Comparison of ENCODE assay signal across 7 worm cellular contexts in the genomic region with DNA sequence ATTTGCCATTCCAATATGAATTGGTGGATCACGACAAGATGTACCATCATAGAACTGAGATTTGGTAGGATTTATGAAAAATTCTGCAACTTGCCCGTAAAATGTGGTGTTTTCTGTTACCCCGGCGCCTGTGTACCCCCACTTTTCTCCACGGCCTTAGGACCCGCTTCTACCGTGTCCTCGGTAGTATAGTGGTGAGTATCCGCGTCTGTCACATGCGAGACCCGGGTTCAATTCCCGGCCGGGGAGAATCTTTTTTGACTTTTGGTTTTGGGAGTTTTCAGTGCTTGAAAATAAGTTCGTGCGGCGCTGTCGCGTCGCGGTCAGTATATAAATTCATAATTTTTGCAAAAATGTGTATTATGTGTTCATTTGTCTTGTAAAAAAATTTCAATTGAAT.
TF ChIP-seq lines count a peak whose summit lies in the region.

No protein-coding gene starts in this region.

TF ChIP-seq in whole organism, L1 larva, 84 proteins besides CTCF, POLR2A, EP300 and RAD21:
- no peak for TF ChIP-seq nhr-12 (tag; optimal IDR thresholded peaks at IDR 0.05; lab: Kevin White, UChicago)
- TF ChIP-seq zag-1 (tag; optimal IDR thresholded peaks at IDR 0.05; lab: Kevin White, UChicago) = no peak
- peak; percentile 29 for TF ChIP-seq nhr-85 (tag; lab: Kevin White, UChicago)
- TF ChIP-seq nhr-20 (tag; optimal IDR thresholded peaks at IDR 0.05; lab: Kevin White, UChicago) = no peak
- TF ChIP-seq rnt-1 (tag; optimal IDR thresholded peaks at IDR 0.05; lab: Kevin White, UChicago) = no peak
- TF ChIP-seq hlh-4 (tag; optimal IDR thresholded peaks at IDR 0.05; lab: Kevin White, UChicago) = no peak

TF ChIP-seq in whole organism, L4 larva, 104 proteins besides CTCF, POLR2A, EP300 and RAD21 (continues in another document):
- TF ChIP-seq lim-7 (GFP tag; IDR thresholded peaks at IDR 0.05; lab: Robert Waterston, UW) = peak; percentile 55; the same call in 1 of the 2 replicates
- peak; percentile 23 for TF ChIP-seq F49E8.2 (tag; optimal IDR thresholded peaks at IDR 0.05; lab: Kevin White, UChicago; ENCODE audit: borderline replicate concordance)
- no peak for TF ChIP-seq attf-4 (tag; optimal IDR thresholded peaks at IDR 0.05; lab: Kevin White, UChicago)
- peak; percentile 4 for TF ChIP-seq rbr-2 (tag; optimal IDR thresholded peaks at IDR 0.05; lab: Kevin White, UChicago)
- peak; percentile 37; the same call in 1 of the 2 replicates for TF ChIP-seq hmg-1.1 (GFP tag; IDR thresholded peaks at IDR 0.05; lab: Robert Waterston, UW)
- TF ChIP-seq lir-3 (tag; optimal IDR thresholded peaks at IDR 0.05; lab: Kevin White, UChicago) = no peak
- peak in 1 of 2 experiments; percentile 28 for TF ChIP-seq daf-16 (GFP tag; optimal IDR thresholded peaks at IDR 0.05; lab: Kevin White, UChicago)
- TF ChIP-seq daf-16 (tag; optimal IDR thresholded peaks at IDR 0.05; lab: Kevin White, UChicago) = peak; percentile 16
- TF ChIP-seq ctbp-1 (GFP tag; IDR thresholded peaks at IDR 0.05; lab: Robert Waterston, UW) = 0 out of 2 replicates have a peak, but pooled peaks have one; percentile 9
- peak; percentile 73 for TF ChIP-seq vab-7 (GFP tag; IDR thresholded peaks at IDR 0.05; lab: Robert Waterston, UW)
- peak; percentile 66 for TF ChIP-seq hlh-30 (tag; optimal IDR thresholded peaks at IDR 0.05; lab: Kevin White, UChicago; ENCODE audit: insufficient read depth)

TF ChIP-seq in whole organism, early embryonic, 17 proteins besides CTCF, POLR2A, EP300 and RAD21:
- TF ChIP-seq sea-1 (GFP tag; conservative IDR thresholded peaks at IDR 0.05; lab: Robert Waterston, UW) = peak; percentile 66; the same call in 1 of the 2 replicates
- TF ChIP-seq tbx-11 (GFP tag; IDR thresholded peaks at IDR 0.05; lab: Robert Waterston, UW) = peak; percentile 72
- peak; percentile 69 for TF ChIP-seq pes-1 (GFP tag; IDR thresholded peaks at IDR 0.05; lab: Robert Waterston, UW)
- no peak for TF ChIP-seq hmbx-1 (tag; optimal IDR thresholded peaks at IDR 0.05; lab: Kevin White, UChicago)
- TF ChIP-seq scrt-1 (GFP tag; IDR thresholded peaks at IDR 0.05; lab: Robert Waterston, UW) = 0 out of 2 replicates have a peak, but pooled peaks have one; percentile 56
- TF ChIP-seq flt-1 (GFP tag; IDR thresholded peaks at IDR 0.05; lab: Robert Waterston, UW) = peak; percentile 51
- no peak for TF ChIP-seq ceh-36 (tag; optimal IDR thresholded peaks at IDR 0.05; lab: Kevin White, UChicago)
- no peak for TF ChIP-seq tbx-37 (GFP tag; conservative IDR thresholded peaks at IDR 0.05; lab: Robert Waterston, UW)
- no peak for TF ChIP-seq B0310.2 (tag; optimal IDR thresholded peaks at IDR 0.05; lab: Kevin White, UChicago)

TF ChIP-seq in whole organism, late embryonic, 69 proteins besides CTCF, POLR2A, EP300 and RAD21:
- TF ChIP-seq eyg-1 (tag; optimal IDR thresholded peaks at IDR 0.05; lab: Kevin White, UChicago) (no peak), sox-4 (tag; optimal IDR thresholded peaks at IDR 0.05; lab: Kevin White, UChicago) (peak; percentile 1), Y22D7AL.16 (tag; optimal IDR thresholded peaks at IDR 0.05; lab: Kevin White, UChicago) (no peak), che-1 (tag; optimal IDR thresholded peaks at IDR 0.05; lab: Kevin White, UChicago) (peak; percentile 14), unc-3 (GFP tag; conservative IDR thresholded peaks at IDR 0.05; lab: Robert Waterston, UW) (0 out of 2 replicates have a peak, but pooled peaks have one; percentile 31), unc-3 (tag; optimal IDR thresholded peaks at IDR 0.05; lab: Kevin White, UChicago) (no peak), ceh-19 (GFP tag; optimal IDR thresholded peaks at IDR 0.05; lab: Kevin White, UChicago) (no peak), unc-42 (tag; optimal IDR thresholded peaks at IDR 0.05; lab: Kevin White, UChicago) (no peak), ceh-34 (tag; optimal IDR thresholded peaks at IDR 0.05; lab: Kevin White, UChicago) (peak; percentile 4), pqm-1 (tag; optimal IDR thresholded peaks at IDR 0.05; lab: Kevin White, UChicago) (no peak), pax-1 (tag; optimal IDR thresholded peaks at IDR 0.05; lab: Kevin White, UChicago) (no peak), hlh-30 (tag; optimal IDR thresholded peaks at IDR 0.05; lab: Kevin White, UChicago; ENCODE audit: insufficient read depth) (peak; percentile 37)
TF ChIP-seq in whole organism, late embryonic: peak in this region for 5.

TF ChIP-seq in whole organism, midembryonic, 9 proteins besides CTCF, POLR2A, EP300 and RAD21:
- no peak for TF ChIP-seq med-1 (GFP tag; optimal IDR thresholded peaks at IDR 0.05; lab: Kevin White, UChicago; ENCODE audit: insufficient read depth)
- TF ChIP-seq cog-1 (tag; optimal IDR thresholded peaks at IDR 0.05; lab: Kevin White, UChicago) = no peak
- peak; percentile 46; the same call in 1 of the 2 replicates for TF ChIP-seq ref-1 (GFP tag; conservative IDR thresholded peaks at IDR 0.05; lab: Robert Waterston, UW)
- no peak for TF ChIP-seq T22C8.4 (GFP tag; IDR thresholded peaks at IDR 0.05; lab: Robert Waterston, UW)
- peak; percentile 55; the same call in 1 of the 2 replicates for TF ChIP-seq flt-1 (GFP tag; IDR thresholded peaks at IDR 0.05; lab: Robert Waterston, UW)
- TF ChIP-seq klf-2 (GFP tag; conservative IDR thresholded peaks at IDR 0.05; lab: Robert Waterston, UW) = 0 out of 2 replicates have a peak, but pooled peaks have one; percentile 31
- TF ChIP-seq ztf-29 (GFP tag; IDR thresholded peaks at IDR 0.05; lab: Robert Waterston, UW) = 0 out of 2 replicates have a peak, but pooled peaks have one; percentile 50
- peak; percentile 59; the same call in 1 of the 2 replicates for TF ChIP-seq ztf-23 (GFP tag; IDR thresholded peaks at IDR 0.05; lab: Robert Waterston, UW)
- peak; percentile 71; the same call in 1 of the 2 replicates for TF ChIP-seq tab-1 (GFP tag; IDR thresholded peaks at IDR 0.05; lab: Robert Waterston, UW)

TF ChIP-seq in whole organism, mixed stage, embryonic, 35 proteins besides CTCF, POLR2A, EP300 and RAD21 (continues in another document):
- no peak for TF ChIP-seq ceh-39 (tag; optimal IDR thresholded peaks at IDR 0.05; lab: Kevin White, UChicago)
- TF ChIP-seq mep-1 (tag; optimal IDR thresholded peaks at IDR 0.05; lab: Kevin White, UChicago) = no peak
- TF ChIP-seq ham-2 (GFP tag; optimal IDR thresholded peaks at IDR 0.05; lab: Kevin White, UChicago) = peak; percentile 10
- no peak for TF ChIP-seq nhr-28 (tag; optimal IDR thresholded peaks at IDR 0.05; lab: Kevin White, UChicago)
- no peak for TF ChIP-seq nhr-2 (tag; optimal IDR thresholded peaks at IDR 0.05; lab: Kevin White, UChicago)
- TF ChIP-seq lsy-2 (tag; optimal IDR thresholded peaks at IDR 0.05; lab: Kevin White, UChicago) = no peak
- TF ChIP-seq lin-13 (tag; optimal IDR thresholded peaks at IDR 0.05; lab: Kevin White, UChicago) = no peak
- no peak for TF ChIP-seq bed-3 (GFP tag; optimal IDR thresholded peaks at IDR 0.05; lab: Kevin White, UChicago)
- no peak for TF ChIP-seq ces-1 (GFP tag; optimal IDR thresholded peaks at IDR 0.05; lab: Kevin White, UChicago)
- no peak for TF ChIP-seq unc-39 (tag; optimal IDR thresholded peaks at IDR 0.05; lab: Kevin White, UChicago)
- TF ChIP-seq sem-2 (GFP tag; optimal IDR thresholded peaks at IDR 0.05; lab: Kevin White, UChicago) = peak; percentile 22
- no peak for TF ChIP-seq nhr-237 (tag; optimal IDR thresholded peaks at IDR 0.05; lab: Kevin White, UChicago)
- TF ChIP-seq blmp-1 (tag; optimal IDR thresholded peaks at IDR 0.05; lab: Kevin White, UChicago) = no peak
- TF ChIP-seq nhr-12 (tag; optimal IDR thresholded peaks at IDR 0.05; lab: Kevin White, UChicago) = no peak
- TF ChIP-seq cnd-1 (tag; optimal IDR thresholded peaks at IDR 0.05; lab: Kevin White, UChicago) = peak; percentile 41
- no peak for TF ChIP-seq ceh-83 (GFP tag; optimal IDR thresholded peaks at IDR 0.05; lab: Kevin White, UChicago)
- TF ChIP-seq nhr-76 (tag; optimal IDR thresholded peaks at IDR 0.05; lab: Kevin White, UChicago) = no peak
- no peak for TF ChIP-seq hlh-1 (tag; optimal IDR thresholded peaks at IDR 0.05; lab: Kevin White, UChicago)
- TF ChIP-seq ztf-11 (tag; optimal IDR thresholded peaks at IDR 0.05; lab: Kevin White, UChicago) = no peak
- no peak for TF ChIP-seq snpc-4 (tag; optimal IDR thresholded peaks at IDR 0.05; lab: Kevin White, UChicago)
- TF ChIP-seq mls-2 (tag; optimal IDR thresholded peaks at IDR 0.05; lab: Kevin White, UChicago) = peak; percentile 12
- no peak for TF ChIP-seq tbx-8 (GFP tag; optimal IDR thresholded peaks at IDR 0.05; lab: Kevin White, UChicago)

TF ChIP-seq in whole organism, young adult, 124 proteins besides CTCF, POLR2A, EP300 and RAD21 (continues in another document):
- TF ChIP-seq atf-7 (tag; optimal IDR thresholded peaks at IDR 0.05; lab: Kevin White, UChicago) = no peak
- TF ChIP-seq F57A8.1 (GFP tag; optimal IDR thresholded peaks at IDR 0.05; lab: Kevin White, UChicago) = no peak
- 0 out of 2 replicates have a peak, but pooled peaks have one; percentile 27 for TF ChIP-seq rcor-1 (GFP tag; IDR thresholded peaks at IDR 0.05; lab: Robert Waterston, UW)
- TF ChIP-seq lin-40 (tag; optimal IDR thresholded peaks at IDR 0.05; lab: Kevin White, UChicago) = no peak
- TF ChIP-seq dox-1 (GFP tag; IDR thresholded peaks at IDR 0.05; lab: Robert Waterston, UW) = peak; percentile 52; the same call in 1 of the 2 replicates
- peak; percentile 12 for TF ChIP-seq nhr-90 (tag; optimal IDR thresholded peaks at IDR 0.05; lab: Kevin White, UChicago)
- TF ChIP-seq F33H1.4 (GFP tag; IDR thresholded peaks at IDR 0.05; lab: Robert Waterston, UW) = 0 out of 2 replicates have a peak, but pooled peaks have one; percentile 27
- TF ChIP-seq ceh-58 (GFP tag; IDR thresholded peaks at IDR 0.05; lab: Robert Waterston, UW) = no peak
- TF ChIP-seq snpc-1.1 (tag; optimal IDR thresholded peaks at IDR 0.05; lab: Kevin White, UChicago; ENCODE audit: insufficient read depth) = peak; percentile 27
- TF ChIP-seq chd-7 (tag; optimal IDR thresholded peaks at IDR 0.05; lab: Kevin White, UChicago) = no peak
- TF ChIP-seq lin-26 (GFP tag; IDR thresholded peaks at IDR 0.05; lab: Robert Waterston, UW) = peak; percentile 85
- TF ChIP-seq mxl-1 (tag; optimal IDR thresholded peaks at IDR 0.05; lab: Kevin White, UChicago) = peak; percentile 21
- peak; percentile 18 for TF ChIP-seq F49E8.2 (tag; optimal IDR thresholded peaks at IDR 0.05; lab: Kevin White, UChicago; ENCODE audit: insufficient read depth)
- TF ChIP-seq snpc-1.3 (tag; optimal IDR thresholded peaks at IDR 0.05; lab: Kevin White, UChicago; ENCODE audit: insufficient read depth) = peak; percentile 14
- TF ChIP-seq mcd-1 (GFP tag; IDR thresholded peaks at IDR 0.05; lab: Robert Waterston, UW) = peak; percentile 37; the same call in 1 of the 2 replicates
- TF ChIP-seq zfh-2 (GFP tag; conservative IDR thresholded peaks at IDR 0.05; lab: Robert Waterston, UW) = 0 out of 2 replicates have a peak, but pooled peaks have one; percentile 32
- peak; percentile 47 for TF ChIP-seq F23B12.7 (tag; optimal IDR thresholded peaks at IDR 0.05; lab: Kevin White, UChicago; ENCODE audit: insufficient read depth)
- TF ChIP-seq snpc-4 (GFP tag; optimal IDR thresholded peaks at IDR 0.05; lab: Kevin White, UChicago) = no peak
- TF ChIP-seq snpc-4 (tag; optimal IDR thresholded peaks at IDR 0.05; lab: Kevin White, UChicago) = peak in 1 of 4 experiments; percentile 12
- 0 out of 2 replicates have a peak, but pooled peaks have one; percentile 59 for TF ChIP-seq nhr-120 (GFP tag; IDR thresholded peaks at IDR 0.05; lab: Robert Waterston, UW)
